Worm (Caenorhabditis elegans) whole organism, L3 larva: ENCODE results near the gene atf-2.

ENCODE experiments used
- aly-2 ChIP-seq: fragments of 150-350 bp; optimal IDR thresholded peaks from 2 replicates; lab custom pipeline; 2014; ENCODE audit warnings: missing biosample characterization, missing genetic modification characterization
- egl-27 ChIP-seq: sonication (generic microtip); optimal IDR thresholded peaks from 4 replicates; lab custom pipeline; 2017; ENCODE audit warnings: missing biosample characterization, missing genetic modification reagents, missing genetic modification characterization
- lin-15B ChIP-seq: fragments of 150-350 bp; optimal IDR thresholded peaks from 2 replicates; lab custom pipeline; 2014; ENCODE audit warnings: missing biosample characterization, missing genetic modification characterization
- nhr-237 ChIP-seq: fragments of 150-350 bp; optimal IDR thresholded peaks from 2 replicates; lab custom pipeline; 2014; ENCODE audit warnings: missing biosample characterization, missing genetic modification characterization
- snpc-4 ChIP-seq: fragments of 150-350 bp; optimal IDR thresholded peaks from 2 replicates; lab custom pipeline; 2014; ENCODE audit warnings: missing biosample characterization, missing genetic modification characterization
- zag-1 ChIP-seq: fragments of 150-350 bp; optimal IDR thresholded peaks from 2 replicates; lab custom pipeline; 2014; ENCODE audit warnings: missing biosample characterization, missing genetic modification characterization

- TF ChIP-seq lin-15B (tag; lab: Kevin White, UChicago) = no peak
- TF ChIP-seq zag-1 (tag; lab: Kevin White, UChicago) = no peak
- no peak for TF ChIP-seq snpc-4 (tag; lab: Kevin White, UChicago)
- no peak for TF ChIP-seq egl-27 (tag; lab: Kevin White, UChicago)
- no peak for TF ChIP-seq nhr-237 (tag; lab: Kevin White, UChicago)
- TF ChIP-seq aly-2 = no peak
These were observed 38.2 kb downstream of the atf-2 start, which contains the start of gene F07H5.13 for ce11 chrII:8789828-8790558.
